Worm (Caenorhabditis elegans): ENCODE results near the gene grd-8.

The grd-8 gene

DNA sequence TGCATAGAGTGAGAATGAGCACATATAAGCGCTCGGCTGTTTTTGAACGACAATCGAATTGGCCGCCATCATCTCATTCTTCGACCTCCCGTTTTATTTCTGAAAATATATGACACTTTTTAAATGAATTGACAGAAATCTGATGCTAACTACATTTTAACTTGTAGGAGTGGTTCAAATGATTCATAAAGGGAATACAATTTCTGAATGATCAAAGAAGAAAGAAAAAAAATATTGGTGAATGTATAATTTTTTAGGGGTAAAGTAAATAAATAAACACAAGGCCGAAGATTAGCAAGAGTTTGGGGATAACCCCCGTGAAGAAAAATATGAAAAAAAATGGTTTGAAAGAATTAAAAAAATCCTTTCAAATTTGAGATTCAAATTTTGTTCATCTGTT lies 22.3 kb downstream of the grd-8 start, which contains the start of gene C37C3.11:
Gene C37C3.11, minus strand, starts transcription at position 101 of the 400 bp plus-strand sequence.
- TF ChIP-seq elt-1 (tag; optimal IDR thresholded peaks at IDR 0.05; ENCODE audit: borderline replicate concordance, insufficient read depth) (no peak), M03D4.4 (tag; optimal IDR thresholded peaks at IDR 0.05) (no peak), drap-1 (GFP tag; optimal IDR thresholded peaks at IDR 0.05) (no peak), mab-5 (tag; optimal IDR thresholded peaks at IDR 0.05) (no peak), lin-32 (GFP tag; optimal IDR thresholded peaks at IDR 0.05) (no peak), sem-2 (GFP tag; optimal IDR thresholded peaks at IDR 0.05) (no peak), ceh-39 (tag; optimal IDR thresholded peaks at IDR 0.05) (no peak), ceh-83 (GFP tag; optimal IDR thresholded peaks at IDR 0.05) (no peak), nhr-76 (tag; optimal IDR thresholded peaks at IDR 0.05) (no peak), unc-120 (tag; optimal IDR thresholded peaks at IDR 0.05; ENCODE audit: poor library complexity, severe bottlenecking) (no peak), blmp-1 (tag; optimal IDR thresholded peaks at IDR 0.05) (no peak), zip-8 (tag; optimal IDR thresholded peaks at IDR 0.05) (no peak), snpc-4 (tag; optimal IDR thresholded peaks at IDR 0.05) (no peak), ces-1 (GFP tag; optimal IDR thresholded peaks at IDR 0.05) (no peak), ham-2 (GFP tag; optimal IDR thresholded peaks at IDR 0.05) (no peak), lin-13 (tag; optimal IDR thresholded peaks at IDR 0.05) (no peak), nhr-237 (tag; optimal IDR thresholded peaks at IDR 0.05) (no peak), mep-1 (tag; optimal IDR thresholded peaks at IDR 0.05) (no peak), mls-2 (tag; optimal IDR thresholded peaks at IDR 0.05) (no peak)

DNA sequence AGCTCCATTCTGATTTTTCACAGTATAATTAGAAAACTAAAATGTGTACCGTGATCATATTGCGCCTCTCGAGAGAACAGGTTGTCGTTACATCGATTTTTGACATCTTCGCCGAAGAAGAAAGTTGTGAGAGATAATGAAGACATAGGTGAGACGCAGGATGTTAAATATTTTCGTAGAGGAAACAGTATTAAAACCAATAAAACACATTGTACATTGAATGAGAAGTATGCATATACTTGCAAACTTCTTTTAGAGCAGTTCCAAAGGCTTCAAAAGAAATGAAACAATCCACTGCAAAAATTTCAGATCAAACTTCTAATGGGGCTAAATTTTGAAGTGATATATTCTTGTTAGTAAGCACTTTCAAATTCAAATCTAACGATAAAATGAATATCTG lies 28.4 kb downstream of the grd-8 start, which contains the start of gene nipi-4:
Gene nipi-4, minus strand, starts transcription at position 101 of the 400 bp plus-strand sequence.
- TF ChIP-seq M03D4.4 (tag; optimal IDR thresholded peaks at IDR 0.05) (no peak), lin-13 (tag; optimal IDR thresholded peaks at IDR 0.05) (no peak), ceh-83 (GFP tag; optimal IDR thresholded peaks at IDR 0.05) (no peak), nhr-2 (tag; optimal IDR thresholded peaks at IDR 0.05) (no peak), ham-2 (GFP tag; optimal IDR thresholded peaks at IDR 0.05) (no peak), elt-3 (tag; optimal IDR thresholded peaks at IDR 0.05) (no peak), flh-1 (GFP tag; optimal IDR thresholded peaks at IDR 0.05) (no peak), drap-1 (GFP tag; optimal IDR thresholded peaks at IDR 0.05) (no peak), ztf-11 (tag; optimal IDR thresholded peaks at IDR 0.05) (no peak), unc-39 (tag; optimal IDR thresholded peaks at IDR 0.05) (no peak), sem-2 (GFP tag; optimal IDR thresholded peaks at IDR 0.05) (no peak), elt-1 (tag; optimal IDR thresholded peaks at IDR 0.05; ENCODE audit: borderline replicate concordance, insufficient read depth) (no peak)

DNA sequence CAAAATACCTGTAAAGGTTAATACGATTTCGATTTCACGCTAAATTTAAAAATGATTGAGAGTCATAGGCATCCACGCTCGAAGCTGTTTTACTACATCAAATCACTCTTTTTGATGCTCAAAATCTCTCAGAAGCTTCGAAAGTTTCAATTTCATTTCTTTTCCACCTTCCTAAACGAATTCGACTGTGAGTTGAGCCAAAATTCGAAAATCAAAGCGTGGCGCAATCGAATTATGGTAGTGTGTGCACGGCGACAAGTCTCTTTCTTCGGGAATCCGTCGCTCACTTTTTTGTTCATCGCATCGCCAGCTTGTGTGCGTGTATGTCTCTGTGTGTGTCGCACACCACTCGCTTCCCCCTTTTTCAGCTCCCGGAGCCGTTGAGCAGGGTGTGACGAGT lies 30.6 kb downstream of the grd-8 start:
- TF ChIP-seq elt-3 (tag; optimal IDR thresholded peaks at IDR 0.05) (no peak), ces-1 (GFP tag; optimal IDR thresholded peaks at IDR 0.05) (peak; percentile 86)

DNA sequence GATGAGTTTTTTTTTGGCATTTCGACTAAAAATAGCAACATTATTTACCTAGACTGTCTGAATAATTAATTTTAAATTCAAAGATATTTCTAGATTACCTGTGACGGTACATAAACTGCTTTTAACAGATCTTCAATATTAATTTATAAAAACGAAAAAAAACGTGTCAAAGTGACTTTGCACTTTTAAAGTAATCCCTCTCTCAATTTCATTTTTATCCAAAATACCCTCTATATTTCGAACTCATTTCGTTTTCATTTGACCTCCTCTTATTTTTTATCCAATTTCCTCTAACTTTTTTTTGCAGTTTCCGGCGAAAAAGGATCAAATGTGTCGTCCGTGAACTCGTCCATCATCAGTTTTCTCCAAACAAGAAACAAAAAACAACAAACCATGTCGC lies 33.1 kb downstream of the grd-8 start, which contains the start of gene F40A3.4:
Gene F40A3.4, plus strand, starts transcription at position 301 of the 400 bp plus-strand sequence.
- TF ChIP-seq nhr-2 (tag; optimal IDR thresholded peaks at IDR 0.05): no peak
- TF ChIP-seq snpc-4 (tag; optimal IDR thresholded peaks at IDR 0.05): no peak
- no peak for TF ChIP-seq ztf-11 (tag; optimal IDR thresholded peaks at IDR 0.05)
- TF ChIP-seq hlh-1 (tag; optimal IDR thresholded peaks at IDR 0.05): no peak
- no peak for TF ChIP-seq ceh-39 (tag; optimal IDR thresholded peaks at IDR 0.05)
- TF ChIP-seq zip-8 (tag; optimal IDR thresholded peaks at IDR 0.05): no peak
- TF ChIP-seq nhr-28 (tag; optimal IDR thresholded peaks at IDR 0.05): no peak
- TF ChIP-seq tbx-8 (GFP tag; optimal IDR thresholded peaks at IDR 0.05): no peak
- TF ChIP-seq nhr-237 (tag; optimal IDR thresholded peaks at IDR 0.05): no peak
- no peak for TF ChIP-seq cnd-1 (tag; optimal IDR thresholded peaks at IDR 0.05)

DNA sequence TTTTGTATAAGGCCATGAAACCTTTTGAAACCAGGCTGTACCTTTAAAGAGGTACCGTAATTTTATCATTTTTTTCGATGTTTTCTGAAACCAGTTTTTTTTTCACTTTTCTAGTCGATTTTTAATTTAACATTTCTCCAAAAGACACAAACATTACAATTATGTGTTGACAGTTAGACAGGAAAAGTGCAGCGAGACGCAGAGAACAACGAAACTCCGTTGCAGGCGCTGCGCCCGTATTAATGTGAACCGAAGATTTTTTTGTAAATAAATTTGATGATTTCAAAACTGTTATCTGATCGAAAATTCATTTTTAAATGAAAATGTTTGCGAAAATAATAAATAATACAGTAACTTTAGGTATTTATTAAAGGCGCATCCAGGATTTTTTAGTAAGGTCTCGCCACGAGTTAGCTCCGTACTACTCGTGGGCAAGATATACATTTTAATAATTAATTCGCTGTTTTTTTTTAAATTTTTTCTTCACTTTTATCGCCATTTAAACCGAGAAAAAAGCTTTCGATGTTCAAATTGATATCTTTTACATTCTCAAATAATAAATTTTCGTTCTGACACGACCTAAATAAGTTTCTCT lies 34.6 kb downstream of the grd-8 start, which contains the start of gene F40A3.3:
Gene F40A3.3, plus strand, starts transcription at position 564 of the 595 bp plus-strand sequence.
- no peak for TF ChIP-seq ceh-43 (GFP tag; optimal IDR thresholded peaks at IDR 0.05)
- TF ChIP-seq mls-2 (tag; optimal IDR thresholded peaks at IDR 0.05): no peak
- no peak for TF ChIP-seq lsy-2 (tag; optimal IDR thresholded peaks at IDR 0.05)
- TF ChIP-seq tbx-8 (GFP tag; optimal IDR thresholded peaks at IDR 0.05): no peak
- TF ChIP-seq hlh-1 (tag; optimal IDR thresholded peaks at IDR 0.05): no peak
- TF ChIP-seq lin-32 (GFP tag; optimal IDR thresholded peaks at IDR 0.05): no peak
- no peak for TF ChIP-seq unc-62 (GFP tag; optimal IDR thresholded peaks at IDR 0.05)
- no peak for TF ChIP-seq bed-3 (GFP tag; optimal IDR thresholded peaks at IDR 0.05)
- TF ChIP-seq mab-5 (tag; optimal IDR thresholded peaks at IDR 0.05): no peak
- TF ChIP-seq nhr-237 (tag; optimal IDR thresholded peaks at IDR 0.05): no peak
- no peak for TF ChIP-seq ceh-83 (GFP tag; optimal IDR thresholded peaks at IDR 0.05)
- TF ChIP-seq zip-8 (tag; optimal IDR thresholded peaks at IDR 0.05): no peak
- no peak for TF ChIP-seq unc-120 (tag; optimal IDR thresholded peaks at IDR 0.05; ENCODE audit: poor library complexity, severe bottlenecking)
